Fruit fly (Drosophila melanogaster): ENCODE results near the gene CG8260.

The CG8260 gene

DNA sequence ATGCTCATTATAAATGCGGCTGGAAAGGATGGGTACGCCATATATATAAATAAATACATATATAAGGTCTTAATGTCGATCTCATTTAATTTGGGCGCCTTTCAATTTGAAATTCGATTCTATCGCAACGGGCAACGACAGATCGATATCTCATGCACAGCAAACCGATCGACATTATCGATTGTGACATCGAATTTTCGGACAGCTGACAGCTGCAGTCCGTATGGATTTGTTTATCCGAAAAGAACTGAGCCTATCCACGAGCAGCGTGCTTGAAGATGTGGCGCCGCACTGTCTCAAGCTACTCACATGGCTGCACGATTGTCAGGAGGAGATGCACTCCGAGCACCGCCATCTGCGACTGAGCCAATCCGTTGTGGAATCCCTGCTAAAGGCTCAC, 24.1 kb upstream of the CG8260 start, which contains the start of gene CG8191 (continued):
- no peak for TF ChIP-seq Usf (GFP tag; optimal IDR thresholded peaks at IDR 0.05)
- TF ChIP-seq cato (GFP tag; optimal IDR thresholded peaks at IDR 0.05; ENCODE audit: borderline replicate concordance), result no peak
- TF ChIP-seq bbx (GFP tag; IDR thresholded peaks at IDR 0.05; ENCODE audit: partially characterized antibody), result peak; percentile 84
- TF ChIP-seq pho (GFP tag; optimal IDR thresholded peaks at IDR 0.05), result no peak
- no peak for TF ChIP-seq CG1603 (tag; optimal IDR thresholded peaks at IDR 0.05)
- peak; percentile 17 for TF ChIP-seq Sry-β (GFP tag; optimal IDR thresholded peaks at IDR 0.05)
- TF ChIP-seq CG17328 (GFP tag; IDR thresholded peaks at IDR 0.05), result no peak
- no peak for TF ChIP-seq CG13894 (tag; optimal IDR thresholded peaks at IDR 0.05)
- TF ChIP-seq org-1 (GFP tag; optimal IDR thresholded peaks at IDR 0.05), result no peak
- no peak for TF ChIP-seq Ravus (GFP tag; IDR thresholded peaks at IDR 0.05)
- no peak for TF ChIP-seq peb (GFP tag; IDR thresholded peaks at IDR 0.05)
- no peak for TF ChIP-seq gt (GFP tag; IDR thresholded peaks at IDR 0.05)
- TF ChIP-seq CG11456 (GFP tag; IDR thresholded peaks at IDR 0.05), result no peak
- TF ChIP-seq CG8765 (GFP tag; IDR thresholded peaks at IDR 0.05), result no peak
- no peak for TF ChIP-seq eve (GFP tag; optimal IDR thresholded peaks at IDR 0.05)
- TF ChIP-seq CG7928 (GFP tag; optimal IDR thresholded peaks at IDR 0.05), result no peak
- TF ChIP-seq CoRest (tag; optimal IDR thresholded peaks at IDR 0.05), result no peak
- no peak for TF ChIP-seq Hey (tag; optimal IDR thresholded peaks at IDR 0.05)
- no peak for TF ChIP-seq CG6689 (GFP tag; IDR thresholded peaks at IDR 0.05)
- peak; percentile 72 for TF ChIP-seq Doc3 (GFP tag; IDR thresholded peaks at IDR 0.05; ENCODE audit: partially characterized antibody)
- no peak for TF ChIP-seq Xbp1 (GFP tag; optimal IDR thresholded peaks at IDR 0.05)
- TF ChIP-seq YL-1 (GFP tag; optimal IDR thresholded peaks at IDR 0.05), result peak; percentile 23
- peak; percentile 44 for TF ChIP-seq Med (GFP tag)
- no peak; the same call in 2 of the 3 replicates for TF ChIP-seq CG34422 (GFP tag; IDR thresholded peaks at IDR 0.05)
- TF ChIP-seq unc-4 (GFP tag; IDR thresholded peaks at IDR 0.05; ENCODE audit: partially characterized antibody), result peak; percentile 71
- no peak for TF ChIP-seq lab (GFP tag; optimal IDR thresholded peaks at IDR 0.05)
- no peak for TF ChIP-seq CG16863 (GFP tag; optimal IDR thresholded peaks at IDR 0.05)
- TF ChIP-seq MBD-R2 (GFP tag; IDR thresholded peaks at IDR 0.05), result peak; percentile 70
- no peak for TF ChIP-seq CG1529 (GFP tag; optimal IDR thresholded peaks at IDR 0.05)
- TF ChIP-seq ems (GFP tag; optimal IDR thresholded peaks at IDR 0.05), result no peak
- TF ChIP-seq Hand (GFP tag; optimal IDR thresholded peaks at IDR 0.05), result no peak
- TF ChIP-seq ind (GFP tag; optimal IDR thresholded peaks at IDR 0.05), result no peak
- peak; percentile 82 for TF ChIP-seq Dref (GFP tag; IDR thresholded peaks at IDR 0.05)
- no peak for TF ChIP-seq CG8944 (GFP tag; optimal IDR thresholded peaks at IDR 0.05)
- TF ChIP-seq CG14014 (GFP tag; IDR thresholded peaks at IDR 0.05), result no peak
- no peak for TF ChIP-seq CG7556 (GFP tag; optimal IDR thresholded peaks at IDR 0.05)
- peak; percentile 62 for TF ChIP-seq sna (GFP tag; IDR thresholded peaks at IDR 0.05; ENCODE audit: partially characterized antibody)
- no peak for TF ChIP-seq grau (tag; optimal IDR thresholded peaks at IDR 0.05)
- no peak for TF ChIP-seq D19A (tag; optimal IDR thresholded peaks at IDR 0.05)
- peak; percentile 68 for TF ChIP-seq CG16813 (GFP tag; IDR thresholded peaks at IDR 0.05; ENCODE audit: partially characterized antibody)
- TF ChIP-seq CG10565 (GFP tag; optimal IDR thresholded peaks at IDR 0.05), result no peak
- TF ChIP-seq chinmo (GFP tag; IDR thresholded peaks at IDR 0.05; ENCODE audit: partially characterized antibody), result peak; percentile 90; the same call in 3 of the 4 replicates
- peak; percentile 85 for TF ChIP-seq Dp (GFP tag; optimal IDR thresholded peaks at IDR 0.05)
- TF ChIP-seq CG15269 (tag; optimal IDR thresholded peaks at IDR 0.05), result no peak
- TF ChIP-seq CG34224 (GFP tag; IDR thresholded peaks at IDR 0.05; ENCODE audit: partially characterized antibody), result peak; percentile 80
- TF ChIP-seq Scr (GFP tag; IDR thresholded peaks at IDR 0.05; ENCODE audit: partially characterized antibody), result peak; percentile 66
- no peak for TF ChIP-seq CG15479 (GFP tag; optimal IDR thresholded peaks at IDR 0.05)
- no peak for TF ChIP-seq fd3F (GFP tag; optimal IDR thresholded peaks at IDR 0.05)
- no peak for TF ChIP-seq Lhr (GFP tag; optimal IDR thresholded peaks at IDR 0.05)
- TF ChIP-seq CG14441 (GFP tag; IDR thresholded peaks at IDR 0.05), result no peak
- no peak for TF ChIP-seq Ada2b (GFP tag; IDR thresholded peaks at IDR 0.05)
